Worm (Caenorhabditis elegans): ENCODE measurements around the gene str-256.

Gene str-256

ce11 chrV:501230-501629, at the start of gene str-256:
Gene str-256, minus strand, starts transcription at chrV:501330.
- TF ChIP-seq alr-1 (tag; optimal IDR thresholded peaks at IDR 0.05; ENCODE audit: borderline replicate concordance) (no peak), pqm-1 (tag; optimal IDR thresholded peaks at IDR 0.05) (no peak), efl-1 (optimal IDR thresholded peaks at IDR 0.05) (no peak), efl-1 (GFP tag; optimal IDR thresholded peaks at IDR 0.05 in 1 of 2) (no peak), rnt-1 (tag; optimal IDR thresholded peaks at IDR 0.05) (no peak), mep-1 (tag; optimal IDR thresholded peaks at IDR 0.05) (no peak), zag-1 (tag; optimal IDR thresholded peaks at IDR 0.05) (no peak), egl-13 (tag; optimal IDR thresholded peaks at IDR 0.05) (no peak), pag-3 (tag; optimal IDR thresholded peaks at IDR 0.05; ENCODE audit: borderline replicate concordance, insufficient read depth) (no peak)

DNA sequence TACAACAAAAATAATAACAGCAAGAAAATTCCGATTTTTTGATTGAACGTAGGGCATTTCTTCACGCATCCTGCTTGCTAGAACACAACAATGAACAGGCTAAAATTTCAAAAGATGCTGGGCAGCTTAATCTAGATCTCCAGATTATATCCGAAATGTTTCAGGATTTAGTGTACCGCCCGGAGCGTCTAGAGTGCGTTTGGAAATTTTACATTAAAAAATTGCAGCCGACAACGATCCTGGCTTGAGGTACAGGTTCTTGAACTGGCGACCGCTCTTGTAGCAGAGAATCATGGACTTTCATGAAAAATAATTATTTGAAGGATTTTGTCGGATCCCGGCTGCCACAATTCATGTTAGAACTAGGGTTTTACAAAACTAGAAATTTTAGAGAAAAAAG, 46.9 kb upstream of the str-256 start, which contains the start of gene C14C6.6:
Gene C14C6.6, minus strand, starts transcription at position 101 of the 400 bp plus-strand sequence.
- TF ChIP-seq nhr-76 (tag; optimal IDR thresholded peaks at IDR 0.05) (no peak), tbx-2 (tag; optimal IDR thresholded peaks at IDR 0.05) (no peak), hlh-4 (tag; optimal IDR thresholded peaks at IDR 0.05) (no peak), dpl-1 (GFP tag; optimal IDR thresholded peaks at IDR 0.05) (no peak), skn-1 (tag; optimal IDR thresholded peaks at IDR 0.05) (no peak), ceh-90 (tag; optimal IDR thresholded peaks at IDR 0.05) (no peak), nhr-19 (GFP tag; conservative IDR thresholded peaks at IDR 0.05) (no peak), nhr-77 (tag; optimal IDR thresholded peaks at IDR 0.05) (no peak), swsn-7 (tag; optimal IDR thresholded peaks at IDR 0.05) (no peak), nhr-90 (tag; optimal IDR thresholded peaks at IDR 0.05; ENCODE audit: poor library complexity) (no peak), nhr-28 (tag; optimal IDR thresholded peaks at IDR 0.05) (no peak), fkh-8 (tag; optimal IDR thresholded peaks at IDR 0.05) (no peak), aha-1 (tag; optimal IDR thresholded peaks at IDR 0.05) (no peak), blmp-1 (tag; optimal IDR thresholded peaks at IDR 0.05) (no peak), sptf-1 (tag; optimal IDR thresholded peaks at IDR 0.05) (no peak), mab-9 (GFP tag; IDR thresholded peaks at IDR 0.05) (no peak), ztf-11 (tag; optimal IDR thresholded peaks at IDR 0.05) (no peak), elt-2 (tag; optimal IDR thresholded peaks at IDR 0.05) (no peak)

DNA sequence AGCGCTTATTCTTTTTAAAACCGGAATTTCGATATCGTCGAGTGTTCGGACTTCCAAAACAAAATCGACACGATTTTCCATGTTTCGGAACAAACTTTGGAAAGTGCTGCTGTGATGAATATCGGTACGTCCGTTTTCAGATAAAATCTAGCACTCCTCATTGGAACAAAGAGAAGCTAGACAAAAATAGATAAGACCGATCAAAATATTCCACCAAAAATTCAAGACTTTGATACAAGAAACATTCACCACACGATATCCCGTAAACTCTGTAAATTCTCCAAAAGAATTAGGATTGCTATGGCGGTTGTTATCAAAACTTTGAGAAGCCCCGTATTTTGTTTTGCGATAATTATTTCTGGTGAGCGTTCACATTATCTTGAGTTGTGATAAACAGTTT, 42.0 kb upstream of the str-256 start, which contains the start of gene C14C6.3:
Gene C14C6.3, plus strand, starts transcription at position 301 of the 400 bp plus-strand sequence.
- TF ChIP-seq snu-23 (GFP tag; optimal IDR thresholded peaks at IDR 0.05) (no peak), C04F5.9 (tag; optimal IDR thresholded peaks at IDR 0.05) (no peak), ceh-88 (GFP tag; IDR thresholded peaks at IDR 0.05) (no peak), tbx-2 (tag; optimal IDR thresholded peaks at IDR 0.05) (no peak), unc-86 (tag; optimal IDR thresholded peaks at IDR 0.05) (no peak), nhr-11 (tag; optimal IDR thresholded peaks at IDR 0.05) (no peak), elt-2 (tag; optimal IDR thresholded peaks at IDR 0.05) (no peak), skn-1 (tag; optimal IDR thresholded peaks at IDR 0.05) (no peak), sptf-1 (tag; optimal IDR thresholded peaks at IDR 0.05) (no peak), vab-15 (tag; optimal IDR thresholded peaks at IDR 0.05) (no peak), F16B12.6 (tag; optimal IDR thresholded peaks at IDR 0.05) (no peak), dsc-1 (tag; optimal IDR thresholded peaks at IDR 0.05) (no peak), lir-3 (tag; optimal IDR thresholded peaks at IDR 0.05; ENCODE audit: poor library complexity) (no peak), lin-13 (GFP tag; optimal IDR thresholded peaks at IDR 0.05) (no peak), ceh-90 (tag; optimal IDR thresholded peaks at IDR 0.05) (no peak), nhr-12 (tag; optimal IDR thresholded peaks at IDR 0.05) (no peak), hlh-17 (GFP tag; optimal IDR thresholded peaks at IDR 0.05; ENCODE audit: borderline replicate concordance) (no peak), nhr-47 (tag; optimal IDR thresholded peaks at IDR 0.05) (no peak)

Measured in whole organism, L1 larva.